Worm (Caenorhabditis elegans) whole organism, L2 larva: Measurements from ENCODE around the gene crn-4.
A peak's percentile ranks its signal among the peaks of the same experiment; 100 is the strongest.

ENCODE experiments used
- C34F6.9 ChIP-seq: fragments of 150-350 bp; optimal IDR thresholded peaks from 2 replicates; lab custom pipeline; 2014; ENCODE audit warnings: missing biosample characterization, missing genetic modification characterization
- R02D3.7 ChIP-seq: fragments of 150-350 bp; optimal IDR thresholded peaks from 2 replicates; lab custom pipeline; 2014; ENCODE audit warnings: missing biosample characterization, missing genetic modification characterization
- Y55F3AM.14 ChIP-seq: fragments of 200-800 bp; sonication (Bioruptor generic); optimal IDR thresholded peaks from 2 replicates; lab custom pipeline; 2018; ENCODE audit warnings: mild to moderate bottlenecking, missing genetic modification characterization, missing compliant biosample characterization
- alr-1 ChIP-seq: fragments of 150-350 bp; optimal IDR thresholded peaks from 2 replicates; lab custom pipeline; 2014; ENCODE audit warnings: missing biosample characterization, missing genetic modification characterization
- aly-2 ChIP-seq: fragments of 150-350 bp; optimal IDR thresholded peaks from 2 replicates; lab custom pipeline; 2014; ENCODE audit warnings: missing biosample characterization, missing genetic modification characterization
- ama-1 ChIP-seq: fragments of 150-350 bp; optimal IDR thresholded peaks from 2 replicates; lab custom pipeline; 2018; ENCODE audit warnings: inconsistent platforms
- ceh-82 ChIP-seq: fragments of 150-350 bp; optimal IDR thresholded peaks from 2 replicates; lab custom pipeline; 2014; ENCODE audit warnings: missing biosample characterization, missing genetic modification characterization
- egl-27 ChIP-seq: sonication (generic microtip); optimal IDR thresholded peaks from 3 replicates; lab custom pipeline; 2017; ENCODE audit warnings: missing biosample characterization, missing genetic modification reagents, missing genetic modification characterization
- elt-1 ChIP-seq: fragments of 150-350 bp; optimal IDR thresholded peaks from 2 replicates; lab custom pipeline; 2014; ENCODE audit warnings: missing biosample characterization, missing genetic modification characterization
- elt-3 ChIP-seq: sonication (generic microtip); optimal IDR thresholded peaks from 2 replicates; lab custom pipeline; 2017; ENCODE audit warnings: missing biosample characterization, missing genetic modification characterization
- fos-1 ChIP-seq: fragments of 150-350 bp; optimal IDR thresholded peaks from 2 replicates; lab custom pipeline; 2014; ENCODE audit warnings: missing biosample characterization, missing genetic modification characterization
- gmeb-1 ChIP-seq: fragments of 150-350 bp; optimal IDR thresholded peaks from 2 replicates; lab custom pipeline; 2014; ENCODE audit warnings: missing biosample characterization, missing genetic modification characterization
- lin-11 ChIP-seq: fragments of 150-350 bp; sonication (generic microtip); optimal IDR thresholded peaks from 2 replicates; lab custom pipeline; 2014; ENCODE audit warnings: missing biosample characterization, missing genetic modification characterization, inconsistent platforms, mixed read lengths
- lin-39 ChIP-seq: fragments of 150-350 bp; optimal IDR thresholded peaks from 2 replicates; lab custom pipeline; 2014; ENCODE audit warnings: missing biosample characterization, missing genetic modification reagents, missing genetic modification characterization
- mbf-1 ChIP-seq: sonication (generic microtip); optimal IDR thresholded peaks from 2 replicates; lab custom pipeline; 2017; ENCODE audit warnings: missing biosample characterization, missing genetic modification characterization
- mdl-1 ChIP-seq, 2 experiments: fragments of 150-350 bp in 1 of 2; sonication (generic microtip) in 1 of 2; optimal IDR thresholded peaks; 2 replicates each; lab custom pipeline; 2017; ENCODE audit warnings: missing biosample characterization in 2 of 2, missing genetic modification characterization in 2 of 2
- nhr-10 ChIP-seq: sonication (generic microtip); optimal IDR thresholded peaks from 2 replicates; lab custom pipeline; 2017; ENCODE audit warnings: missing biosample characterization, missing genetic modification characterization
- nhr-11 ChIP-seq: fragments of 150-350 bp; optimal IDR thresholded peaks from 2 replicates; lab custom pipeline; 2014; ENCODE audit warnings: missing biosample characterization, missing genetic modification characterization
- nhr-129 ChIP-seq: fragments of 150-350 bp; optimal IDR thresholded peaks from 2 replicates; lab custom pipeline; 2014; ENCODE audit warnings: missing biosample characterization, missing genetic modification characterization
- nhr-21 ChIP-seq: fragments of 150-350 bp; optimal IDR thresholded peaks from 2 replicates; lab custom pipeline; 2014; ENCODE audit warnings: missing biosample characterization, missing genetic modification characterization
- nhr-25 ChIP-seq: fragments of 150-350 bp; sonication (generic microtip); optimal IDR thresholded peaks from 3 replicates; lab custom pipeline; 2014; ENCODE audit warnings: missing biosample characterization, missing genetic modification characterization
- peb-1 ChIP-seq: fragments of 150-350 bp; optimal IDR thresholded peaks from 2 replicates; lab custom pipeline; 2014; ENCODE audit warnings: missing biosample characterization, missing genetic modification characterization
- sem-4 ChIP-seq: fragments of 150-350 bp; optimal IDR thresholded peaks from 2 replicates; lab custom pipeline; 2014; ENCODE audit warnings: missing biosample characterization, missing genetic modification reagents, missing genetic modification characterization
- skn-1 ChIP-seq: sonication (generic microtip); optimal IDR thresholded peaks from 2 replicates; lab custom pipeline; 2017; ENCODE audit warnings: missing biosample characterization, missing genetic modification characterization
- sma-9 ChIP-seq, 2 experiments: fragments of 150-350 bp in 1 of 2; sonication (generic microtip) in 1 of 2; optimal IDR thresholded peaks; 2 replicates each; lab custom pipeline; 2014 to 2016; ENCODE audit warnings: missing genetic modification characterization in 2 of 2, mild to moderate bottlenecking in 1 of 2, missing biosample characterization in 1 of 2, missing compliant biosample characterization in 1 of 2, missing genetic modification reagents in 1 of 2, moderate library complexity in 1 of 2
- snpc-4 ChIP-seq: fragments of 150-350 bp; optimal IDR thresholded peaks from 2 replicates; lab custom pipeline; 2014; ENCODE audit warnings: missing biosample characterization, missing genetic modification characterization
- unc-39 ChIP-seq: fragments of 150-350 bp; optimal IDR thresholded peaks from 2 replicates; lab custom pipeline; 2014; ENCODE audit warnings: missing biosample characterization, missing genetic modification characterization
- unc-55 ChIP-seq: fragments of 150-350 bp; sonication (generic microtip); optimal IDR thresholded peaks from 3 replicates; lab custom pipeline; 2014; ENCODE audit warnings: missing biosample characterization, missing genetic modification reagents, missing genetic modification characterization
- unc-62 ChIP-seq: fragments of 150-350 bp; optimal IDR thresholded peaks from 2 replicates; lab custom pipeline; 2014; ENCODE audit warnings: missing biosample characterization, missing genetic modification reagents, missing genetic modification characterization
- zag-1 ChIP-seq: fragments of 150-350 bp; optimal IDR thresholded peaks from 2 replicates; lab custom pipeline; 2014; ENCODE audit warnings: missing biosample characterization, missing genetic modification characterization
- ztf-4 ChIP-seq: fragments of 150-350 bp; optimal IDR thresholded peaks from 2 replicates; lab custom pipeline; 2014; ENCODE audit warnings: missing biosample characterization, missing genetic modification characterization

crn-4 gene

ce11 chrX:2287092-2287491 lies 29.2 kb upstream of the crn-4 start, which contains the start of gene sav-1:
sav-1 (minus strand) TSS chrX:2287192.
- TF ChIP-seq nhr-21 (tag; lab: Kevin White, UChicago) (no peak), ceh-82 (tag; lab: Kevin White, UChicago) (no peak), snpc-4 (tag; lab: Kevin White, UChicago) (no peak)

- TF ChIP-seq unc-39 (tag; lab: Kevin White, UChicago) (no peak), nhr-10 (no peak), mbf-1 (tag; lab: Kevin White, UChicago) (no peak), snpc-4 (tag; lab: Kevin White, UChicago) (no peak), zag-1 (tag; lab: Kevin White, UChicago) (no peak), egl-27 (tag; lab: Kevin White, UChicago) (no peak), elt-1 (tag; lab: Kevin White, UChicago) (no peak), unc-55 (no peak), ceh-82 (tag; lab: Kevin White, UChicago) (no peak), mdl-1 (tag; optimal IDR thresholded peaks at IDR 0.05; lab: Kevin White, UChicago) (no peak), ama-1 (no peak), fos-1 (tag; lab: Kevin White, UChicago) (no peak), sma-9 (GFP tag; optimal IDR thresholded peaks at IDR 0.05; lab: Kevin White, UChicago) (no peak), sma-9 (tag; optimal IDR thresholded peaks at IDR 0.05; lab: Kevin White, UChicago) (no peak)
Measured at ce11 chrX:2276000-2276399, 18.1 kb upstream of the crn-4 start.

- TF ChIP-seq skn-1 (tag; lab: Kevin White, UChicago) (no peak), nhr-11 (no peak), R02D3.7 (tag; lab: Kevin White, UChicago) (no peak), peb-1 (tag; lab: Kevin White, UChicago) (no peak), zag-1 (tag; lab: Kevin White, UChicago) (no peak), Y55F3AM.14 (GFP tag; lab: Kevin White, UChicago) (no peak), alr-1 (tag; lab: Kevin White, UChicago) (no peak), aly-2 (tag; lab: Kevin White, UChicago) (no peak), gmeb-1 (tag; lab: Kevin White, UChicago) (no peak)
Measured at ce11 chrX:2274237-2274636, 16.3 kb upstream of the crn-4 start, which contains the start of gene AH9.4. AH9.4 (minus strand) TSS chrX:2274337.

- TF ChIP-seq unc-62 (GFP tag; lab: Kevin White, UChicago) (no peak), sma-9 (GFP tag; optimal IDR thresholded peaks at IDR 0.05; lab: Kevin White, UChicago) (peak; percentile 29), sma-9 (tag; optimal IDR thresholded peaks at IDR 0.05; lab: Kevin White, UChicago) (no peak)
Measured at ce11 chrX:2271429-2271828, 13.5 kb upstream of the crn-4 start.

- TF ChIP-seq unc-55 (peak; percentile 5), zag-1 (tag; lab: Kevin White, UChicago) (no peak), fos-1 (tag; lab: Kevin White, UChicago) (no peak), elt-3 (no peak), snpc-4 (tag; lab: Kevin White, UChicago) (no peak), nhr-25 (tag; lab: Kevin White, UChicago) (no peak), peb-1 (tag; lab: Kevin White, UChicago) (no peak), mdl-1 (tag; optimal IDR thresholded peaks at IDR 0.05; lab: Kevin White, UChicago) (no peak)
Measured at ce11 chrX:2267956-2268355, 10.1 kb upstream of the crn-4 start, which contains the start of gene AH9.6. AH9.6 (minus strand) TSS chrX:2268138.

ce11 chrX:2266777-2267176 lies 8.9 kb upstream of the crn-4 start:
- no peak for TF ChIP-seq gmeb-1 (tag; lab: Kevin White, UChicago)
- TF ChIP-seq C34F6.9 (tag; lab: Kevin White, UChicago), result no peak
- TF ChIP-seq ztf-4, result no peak
- TF ChIP-seq unc-62 (GFP tag; lab: Kevin White, UChicago), result no peak
- TF ChIP-seq nhr-129 (tag; lab: Kevin White, UChicago), result no peak
- TF ChIP-seq mdl-1 (tag; optimal IDR thresholded peaks at IDR 0.05; lab: Kevin White, UChicago), result no peak
- TF ChIP-seq sma-9 (GFP tag; optimal IDR thresholded peaks at IDR 0.05; lab: Kevin White, UChicago), result no peak
- TF ChIP-seq sma-9 (tag; optimal IDR thresholded peaks at IDR 0.05; lab: Kevin White, UChicago), result no peak
- TF ChIP-seq nhr-11, result no peak
- no peak for TF ChIP-seq sem-4
- no peak for TF ChIP-seq Y55F3AM.14 (GFP tag; lab: Kevin White, UChicago)
- no peak for TF ChIP-seq nhr-25 (tag; lab: Kevin White, UChicago)
- TF ChIP-seq snpc-4 (tag; lab: Kevin White, UChicago), result no peak
- no peak for TF ChIP-seq peb-1 (tag; lab: Kevin White, UChicago)
- no peak for TF ChIP-seq lin-11 (tag; lab: Kevin White, UChicago)
- no peak for TF ChIP-seq alr-1 (tag; lab: Kevin White, UChicago)
- no peak for TF ChIP-seq nhr-21 (tag; lab: Kevin White, UChicago)
- no peak for TF ChIP-seq skn-1 (tag; lab: Kevin White, UChicago)
- no peak for TF ChIP-seq lin-39 (tag; lab: Kevin White, UChicago)
